Worm (Caenorhabditis elegans): ENCODE measurements around the gene Y57G11B.6.

ce11 chrIV:14557642-14558041 is 3.0 kb upstream of the Y57G11B.6 start:
- no peak for TF ChIP-seq W03F9.2 (tag; optimal IDR thresholded peaks at IDR 0.05)
- TF ChIP-seq him-1 (tag; optimal IDR thresholded peaks at IDR 0.05) = no peak
